Fruit fly (Drosophila melanogaster) S2 (cell line): ENCODE measurements around the gene CG8539.

ENCODE experiments used
- CG8478 ChIP-seq: fragments of >200 bp; optimal IDR thresholded peaks from 2 replicates; lab custom pipeline; 2018
- CTCF ChIP-seq, 2 experiments: fragments of >200 bp; optimal IDR thresholded peaks; 2 replicates each; lab custom pipeline; 2018

- no peak for TF ChIP-seq CG8478 (lab: Kevin White, UChicago)
- TF ChIP-seq CTCF (optimal IDR thresholded peaks at IDR 0.05; lab: Kevin White, UChicago): no peak
These were observed 23.4 kb downstream of the CG8539 start, which contains the start of gene CG43292 for dm6 chr3L:7475270-7475669.
